Worm (Caenorhabditis elegans) whole organism, L1 larva: ENCODE measurements around the gene C44C1.1.

ENCODE experiments used
- nhr-76 ChIP-seq: sonication (generic microtip); optimal IDR thresholded peaks from 2 replicates; lab custom pipeline; 2017; ENCODE audit warnings: missing biosample characterization, missing genetic modification characterization
- unc-130 ChIP-seq: fragments of 150-350 bp; optimal IDR thresholded peaks from 2 replicates; lab custom pipeline; 2017; ENCODE audit warnings: missing biosample characterization, missing genetic modification characterization, inconsistent platforms

ce11 chrX:980252-981009 is at the start of gene C44C1.1:
- no peak for TF ChIP-seq nhr-76
- no peak for TF ChIP-seq unc-130
